Fruit fly (Drosophila melanogaster) whole organism, wandering third instar larva: ENCODE measurements around the gene CG8353.

Experiments used
- Dfd ChIP-seq: fragments of >200 bp; optimal IDR thresholded peaks from 2 replicates; lab custom pipeline; 2017; ENCODE audit warnings: missing biosample characterization, missing genetic modification characterization
- HLH106 ChIP-seq: fragments of 200-800 bp; optimal IDR thresholded peaks from 3 replicates; lab custom pipeline; 2019; ENCODE audit warnings: missing biosample characterization, mild to moderate bottlenecking, missing genetic modification characterization, moderate library complexity
- N ChIP-seq: fragments of >200 bp; optimal IDR thresholded peaks from 2 replicates; lab custom pipeline; 2018; ENCODE audit warnings: missing biosample characterization, missing external identifiers, missing genetic modification characterization
- Rel ChIP-seq, 2 experiments: fragments of 200-800 bp; sonication (Bioruptor generic) in 1 of 2; optimal IDR thresholded peaks; 2 replicates in 1 of 2; 3 replicates in 1 of 2; lab custom pipeline; 2016 to 2019; ENCODE audit warnings: mild to moderate bottlenecking in 2 of 2, missing biosample characterization in 2 of 2, missing genetic modification characterization in 2 of 2, moderate library complexity in 1 of 2
- fru ChIP-seq: fragments of 200-800 bp; sonication (Bioruptor generic); optimal IDR thresholded peaks from 3 replicates; lab custom pipeline; 2016; ENCODE audit warnings: missing biosample characterization, mild to moderate bottlenecking, missing genetic modification characterization
- jim ChIP-seq: fragments of 175-275, 200-325 bp; sonication (Bioruptor generic); optimal IDR thresholded peaks from 2 replicates; lab custom pipeline; 2016; ENCODE audit warnings: missing biosample characterization, mild to moderate bottlenecking, missing genetic modification characterization
- pan ChIP-seq: fragments of >200 bp; optimal IDR thresholded peaks from 2 replicates; lab custom pipeline; 2017
- sv ChIP-seq: fragments of 200-800 bp; sonication (Bioruptor generic); optimal IDR thresholded peaks from 3 replicates; lab custom pipeline; 2016; ENCODE audit warnings: missing biosample characterization, missing genetic modification characterization
- tai ChIP-seq: sonication (Bioruptor generic); optimal IDR thresholded peaks from 2 replicates; lab custom pipeline; 2016; ENCODE audit warnings: missing biosample characterization, missing genetic modification characterization

dm6 chr2L:8213987-8214386 lies at the start of gene CG8353:
- TF ChIP-seq pan (lab: Kevin White, UChicago) (no peak), Dfd (GFP tag; lab: Kevin White, UChicago) (no peak), N (GFP tag; lab: Kevin White, UChicago) (no peak), jim (no peak), HLH106 (tag; lab: Kevin White, UChicago) (no peak), Rel (GFP tag; optimal IDR thresholded peaks at IDR 0.05; lab: Kevin White, UChicago) (no peak), Rel (tag; optimal IDR thresholded peaks at IDR 0.05; lab: Kevin White, UChicago) (peak; percentile 68), tai (GFP tag; lab: Kevin White, UChicago) (no peak), sv (GFP tag; lab: Kevin White, UChicago) (no peak), fru (no peak)
